Worm (Caenorhabditis elegans): ENCODE measurements around the gene F13A2.10.

DNA sequence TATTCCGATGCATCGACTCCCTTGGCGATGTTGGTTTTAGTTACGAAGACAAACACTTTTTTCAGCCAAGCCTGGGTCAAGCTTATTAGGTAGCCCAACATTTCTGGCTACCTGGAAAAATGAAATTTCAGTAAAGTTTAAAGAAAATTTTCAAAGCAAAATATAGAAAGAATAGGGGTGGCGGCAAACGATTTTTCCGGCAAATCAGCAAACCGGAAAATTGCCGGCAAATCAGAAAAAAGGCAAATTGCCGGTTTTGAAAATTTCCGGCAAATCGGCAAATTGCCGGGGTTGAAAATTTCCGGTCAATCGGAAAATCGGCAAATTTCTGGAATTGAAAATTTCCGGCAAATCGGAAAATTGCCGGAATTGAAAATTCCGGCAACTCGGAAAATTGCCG is 8.5 kb downstream of the F13A2.10 start, which contains the start of gene F32D1.8:
- TF ChIP-seq T22C8.4 (GFP tag; IDR thresholded peaks at IDR 0.05), result no peak
- TF ChIP-seq ztf-23 (GFP tag; IDR thresholded peaks at IDR 0.05), result 0 out of 2 replicates have a peak, but pooled peaks have one; percentile 17
- TF ChIP-seq tab-1 (GFP tag; IDR thresholded peaks at IDR 0.05), result no peak
- no peak for TF ChIP-seq klf-2 (GFP tag; conservative IDR thresholded peaks at IDR 0.05)
- no peak for TF ChIP-seq ztf-29 (GFP tag; IDR thresholded peaks at IDR 0.05)
